Worm (Caenorhabditis elegans) whole organism, L1 larva: Measurements from ENCODE around the gene F41H10.2.

Experiments
- C16A3.4 ChIP-seq: fragments of 150-350 bp; optimal IDR thresholded peaks from 2 replicates; lab custom pipeline; 2014; ENCODE audit warnings: missing biosample characterization, missing genetic modification characterization
- C34B4.2 ChIP-seq: sonication (generic microtip); optimal IDR thresholded peaks from 2 replicates; lab custom pipeline; 2017; ENCODE audit warnings: mild to moderate bottlenecking, missing genetic modification characterization, missing compliant biosample characterization
- F16B12.6 ChIP-seq: fragments of 150-350 bp; optimal IDR thresholded peaks from 2 replicates; lab custom pipeline; 2014; ENCODE audit warnings: missing biosample characterization, missing genetic modification characterization
- Y116A8C.19 ChIP-seq: sonication (generic microtip); optimal IDR thresholded peaks from 2 replicates; lab custom pipeline; 2016; ENCODE audit warnings: missing compliant biosample characterization, missing genetic modification characterization, borderline replicate concordance
- ama-1 ChIP-seq: fragments of 150-350 bp; optimal IDR thresholded peaks from 2 replicates; lab custom pipeline; 2014
- ceh-63 ChIP-seq: fragments of 200-800 bp; sonication (Bioruptor generic); optimal IDR thresholded peaks from 2 replicates; lab custom pipeline; 2018; ENCODE audit warnings: mild to moderate bottlenecking, missing genetic modification characterization, missing compliant biosample characterization
- ceh-82 ChIP-seq, 3 experiments: fragments of 150-350 bp in 1 of 3; sonication (generic microtip) in 2 of 3; optimal IDR thresholded peaks; 2 replicates each; lab custom pipeline; 2014 to 2017; ENCODE audit warnings: missing biosample characterization in 3 of 3, missing genetic modification characterization in 3 of 3
- ceh-90 ChIP-seq: sonication (generic microtip); optimal IDR thresholded peaks from 2 replicates; lab custom pipeline; 2016; ENCODE audit warnings: missing genetic modification characterization, missing compliant biosample characterization
- egl-27 ChIP-seq, 2 experiments: fragments of 150-350 bp in 1 of 2; sonication (generic microtip); optimal IDR thresholded peaks; 3 replicates each; lab custom pipeline; 2017 to 2018; ENCODE audit warnings: missing biosample characterization in 2 of 2, missing genetic modification characterization in 2 of 2, missing genetic modification reagents in 2 of 2
- elt-2 ChIP-seq: sonication (generic microtip); optimal IDR thresholded peaks from 2 replicates; lab custom pipeline; 2016; ENCODE audit warnings: missing genetic modification characterization, mild to moderate bottlenecking, inconsistent platforms, missing compliant biosample characterization, missing genetic modification reagents
- elt-3 ChIP-seq, 6 experiments: fragments of 150-350 bp in 1 of 6; sonication (generic microtip); optimal IDR thresholded peaks; 2 replicates each; lab custom pipeline; 2017 to 2018; ENCODE audit warnings: missing biosample characterization in 6 of 6, missing genetic modification characterization in 6 of 6, inconsistent platforms in 1 of 6
- grh-1 ChIP-seq: fragments of 200-800 bp; sonication (Bioruptor generic); IDR thresholded peaks from 2 replicates; pipeline ENCODE4 v1.3.6; 2022; ENCODE audit warnings: missing genetic modification reagents, missing genetic modification characterization, missing compliant biosample characterization
- hlh-17 ChIP-seq: fragments of 200-800 bp; sonication (Bioruptor generic); optimal IDR thresholded peaks from 2 replicates; lab custom pipeline; 2018; ENCODE audit warnings: missing genetic modification characterization, mild to moderate bottlenecking, missing compliant biosample characterization, moderate library complexity, borderline replicate concordance
- hlh-4 ChIP-seq: sonication (generic microtip); optimal IDR thresholded peaks from 2 replicates; lab custom pipeline; 2016; ENCODE audit warnings: mild to moderate bottlenecking, missing genetic modification characterization, missing compliant biosample characterization
- isw-1 ChIP-seq: fragments of 200-800 bp; sonication (Bioruptor generic); IDR thresholded peaks from 2 replicates; pipeline ENCODE4 v1.3.6; 2022; ENCODE audit warnings: missing genetic modification characterization, missing compliant biosample characterization
- jun-1 ChIP-seq: fragments of 150-350 bp; optimal IDR thresholded peaks from 2 replicates; lab custom pipeline; 2014; ENCODE audit warnings: missing biosample characterization, missing genetic modification reagents, missing genetic modification characterization
- lin-35 ChIP-seq, 2 experiments: fragments of 150-350 bp; optimal IDR thresholded peaks; 2 replicates each; lab custom pipeline; 2014; ENCODE audit warnings: missing biosample characterization in 2 of 2, missing genetic modification characterization in 2 of 2, missing genetic modification reagents in 2 of 2
- lir-3 ChIP-seq: sonication (generic microtip); optimal IDR thresholded peaks from 2 replicates; lab custom pipeline; 2016; ENCODE audit warnings: mild to moderate bottlenecking, missing genetic modification characterization, moderate library complexity, missing compliant biosample characterization; ENCODE audit not compliant: poor library complexity
- mef-2 ChIP-seq: fragments of 150-350 bp; optimal IDR thresholded peaks from 2 replicates; lab custom pipeline; 2014; ENCODE audit warnings: missing biosample characterization, missing genetic modification characterization
- nhr-11 ChIP-seq: fragments of 150-350 bp; optimal IDR thresholded peaks from 2 replicates; lab custom pipeline; 2014; ENCODE audit warnings: missing biosample characterization, missing genetic modification characterization
- nhr-28 ChIP-seq: fragments of 150-350 bp; optimal IDR thresholded peaks from 2 replicates; lab custom pipeline; 2014; ENCODE audit warnings: missing biosample characterization, missing genetic modification characterization
- nhr-47 ChIP-seq: sonication (generic microtip); optimal IDR thresholded peaks from 2 replicates; lab custom pipeline; 2016; ENCODE audit warnings: mild to moderate bottlenecking, missing genetic modification characterization, moderate library complexity, missing compliant biosample characterization
- nhr-85 ChIP-seq: sonication (generic microtip); peaks from one replicate; lab custom pipeline; 2016; ENCODE audit warnings: missing genetic modification characterization, inconsistent platforms, missing compliant biosample characterization
- nhr-90 ChIP-seq: sonication (generic microtip); optimal IDR thresholded peaks from 2 replicates; lab custom pipeline; 2016; ENCODE audit warnings: mild to moderate bottlenecking, missing genetic modification characterization, missing compliant biosample characterization; ENCODE audit not compliant: poor library complexity
- pax-3 ChIP-seq: fragments of 200-800 bp; sonication (Bioruptor generic); optimal IDR thresholded peaks from 2 replicates; lab custom pipeline; 2018; ENCODE audit warnings: mild to moderate bottlenecking, missing genetic modification characterization, moderate library complexity, missing compliant biosample characterization
- pqm-1 ChIP-seq: sonication (generic microtip); optimal IDR thresholded peaks from 3 replicates; lab custom pipeline; 2017; ENCODE audit warnings: missing biosample characterization, missing genetic modification characterization
- rnt-1 ChIP-seq: sonication (generic microtip); optimal IDR thresholded peaks from 2 replicates; lab custom pipeline; 2016; ENCODE audit warnings: mild to moderate bottlenecking, missing genetic modification characterization, moderate library complexity, missing compliant biosample characterization
- skn-1 ChIP-seq: fragments of 150-350 bp; optimal IDR thresholded peaks from 2 replicates; lab custom pipeline; 2014; ENCODE audit warnings: missing biosample characterization, missing genetic modification characterization
- sox-4 ChIP-seq: sonication (generic microtip); optimal IDR thresholded peaks from 2 replicates; lab custom pipeline; 2016; ENCODE audit warnings: missing genetic modification characterization, missing compliant biosample characterization
- sup-37 ChIP-seq: fragments of 200-800 bp; sonication (Bioruptor generic); optimal IDR thresholded peaks from 2 replicates; lab custom pipeline; 2018; ENCODE audit warnings: mild to moderate bottlenecking, missing genetic modification characterization, missing compliant biosample characterization
- unc-98 ChIP-seq: fragments of 200-800 bp; sonication (Bioruptor generic); IDR thresholded peaks from 2 replicates; pipeline ENCODE4 v1.3.6; 2022; ENCODE audit warnings: missing genetic modification characterization, missing compliant biosample characterization
- xbp-1 ChIP-seq: sonication (generic microtip); optimal IDR thresholded peaks from 2 replicates; lab custom pipeline; 2016; ENCODE audit warnings: missing genetic modification characterization, missing compliant biosample characterization
- zag-1 ChIP-seq: fragments of 150-350 bp; optimal IDR thresholded peaks from 2 replicates; lab custom pipeline; 2014; ENCODE audit warnings: missing biosample characterization, missing genetic modification characterization
- zip-4 ChIP-seq: fragments of 200-800 bp; sonication (Bioruptor generic); optimal IDR thresholded peaks from 2 replicates; lab custom pipeline; 2018; ENCODE audit warnings: mild to moderate bottlenecking, missing genetic modification characterization, moderate library complexity, missing compliant biosample characterization
- ztf-11 ChIP-seq, 2 experiments: sonication (generic microtip); optimal IDR thresholded peaks; 2 replicates each; lab custom pipeline; 2016 to 2017; ENCODE audit warnings: missing genetic modification characterization in 2 of 2, missing biosample characterization in 1 of 2, missing compliant biosample characterization in 1 of 2

Gene F41H10.2

ce11 chrIV:5370914-5371313 lies 10.5 kb upstream of the F41H10.2 start:
- TF ChIP-seq jun-1 (tag; lab: Kevin White, UChicago) (no peak), nhr-90 (no peak), unc-98 (GFP tag; lab: Robert Waterston, UW) (no peak), grh-1 (GFP tag; lab: Robert Waterston, UW) (no peak), rnt-1 (tag; lab: Kevin White, UChicago) (no peak), F16B12.6 (tag; lab: Kevin White, UChicago) (no peak), mef-2 (no peak), hlh-17 (GFP tag; lab: Kevin White, UChicago) (no peak), skn-1 (tag; lab: Kevin White, UChicago) (no peak), lin-35 (GFP tag; optimal IDR thresholded peaks at IDR 0.05; lab: Kevin White, UChicago) (no peak), elt-3 (tag; optimal IDR thresholded peaks at IDR 0.05; lab: Kevin White, UChicago) (no peak), Y116A8C.19 (tag; lab: Kevin White, UChicago) (no peak)

- TF ChIP-seq hlh-4 (tag; lab: Kevin White, UChicago) (no peak), ama-1 (lab: Kevin White, UChicago) (no peak), lir-3 (no peak), C16A3.4 (tag; lab: Kevin White, UChicago) (no peak), zag-1 (no peak), nhr-47 (tag; lab: Kevin White, UChicago) (no peak), nhr-28 (no peak), hlh-17 (GFP tag; lab: Kevin White, UChicago) (no peak), pqm-1 (tag; lab: Kevin White, UChicago) (no peak), ceh-82 (tag; optimal IDR thresholded peaks at IDR 0.05; lab: Kevin White, UChicago) (no peak), ceh-90 (tag; lab: Kevin White, UChicago) (no peak), elt-2 (no peak), egl-27 (tag; optimal IDR thresholded peaks at IDR 0.05; lab: Kevin White, UChicago) (no peak), grh-1 (GFP tag; lab: Robert Waterston, UW) (no peak)
Observed at ce11 chrIV:5374321-5374720, 7.1 kb upstream of the F41H10.2 start.

DNA sequence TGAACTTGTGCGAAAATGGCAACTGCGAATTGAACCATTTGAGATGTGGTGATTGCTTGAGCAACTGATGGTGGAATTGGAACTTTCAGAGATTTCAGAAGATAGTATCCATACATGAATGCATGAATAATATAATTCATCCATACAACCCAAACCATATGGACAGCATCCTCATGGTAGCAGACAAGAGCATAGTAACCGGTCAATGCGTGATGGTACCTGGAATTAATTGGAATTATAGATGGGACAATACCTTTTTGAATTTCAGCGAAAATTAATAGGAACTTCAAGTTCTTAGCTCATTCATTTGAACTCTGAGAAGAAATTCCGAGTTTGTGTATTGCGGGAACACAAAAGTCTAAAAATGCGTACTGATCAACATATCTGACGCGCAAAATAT lies 6.5 kb upstream of the F41H10.2 start:
- TF ChIP-seq nhr-11 (no peak), C34B4.2 (tag; lab: Kevin White, UChicago) (no peak), zip-4 (GFP tag; lab: Kevin White, UChicago) (no peak)

DNA sequence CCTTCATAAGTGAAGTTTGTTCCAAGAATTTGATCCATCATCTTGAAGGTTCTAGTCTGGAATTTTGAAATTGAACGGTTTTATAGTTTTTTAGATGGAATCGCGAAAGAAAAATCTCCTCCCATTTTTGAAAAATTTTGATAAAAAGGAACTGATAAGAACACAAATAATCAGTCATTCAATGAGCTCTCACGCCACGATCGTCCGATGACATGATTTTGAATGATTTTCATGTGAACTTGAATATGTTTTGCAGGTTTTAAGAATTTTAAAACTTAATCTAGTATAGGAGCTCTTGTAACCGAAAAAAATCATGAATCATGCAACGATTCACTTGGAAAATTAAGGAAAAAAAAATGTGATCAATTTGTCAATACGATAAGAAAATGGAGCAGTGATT lies 4.4 kb upstream of the F41H10.2 start, which contains the start of gene elo-5:
Gene elo-5, minus strand, starts transcription at position 56 of the 400 bp plus-strand sequence.
- TF ChIP-seq elt-2 (peak; percentile 55), pax-3 (no peak)

DNA sequence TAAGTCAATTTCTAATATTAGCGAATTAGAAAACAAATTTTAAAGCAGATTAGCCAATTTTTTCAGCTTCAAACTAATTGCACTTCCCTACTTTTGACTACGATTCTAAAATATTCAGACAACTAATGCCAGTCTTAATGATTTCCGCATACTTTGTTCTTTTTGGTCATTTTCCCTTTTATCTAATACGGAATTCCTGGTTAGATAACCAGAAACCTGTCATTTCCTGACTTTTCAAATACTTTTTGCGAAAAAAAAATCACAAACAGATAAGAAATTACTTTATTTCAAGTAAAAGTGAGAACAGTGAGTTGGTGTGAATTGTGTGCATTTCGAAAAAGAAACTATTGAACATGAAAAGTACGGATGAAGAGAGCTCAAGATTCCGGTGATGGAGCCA lies 1.3 kb upstream of the F41H10.2 start:
- no peak for TF ChIP-seq nhr-85
- peak; percentile 61 for TF ChIP-seq elt-2
- no peak for TF ChIP-seq ceh-63 (GFP tag; lab: Kevin White, UChicago)
- TF ChIP-seq isw-1 (GFP tag; lab: Robert Waterston, UW): no peak
- no peak for TF ChIP-seq sup-37 (GFP tag; lab: Kevin White, UChicago)
- TF ChIP-seq ztf-11 (tag; optimal IDR thresholded peaks at IDR 0.05; lab: Kevin White, UChicago): no peak
- no peak for TF ChIP-seq sox-4 (tag; lab: Kevin White, UChicago)
- no peak for TF ChIP-seq xbp-1 (tag; lab: Kevin White, UChicago)
